Worm (Caenorhabditis elegans): Measurements from ENCODE around the gene nlp-79.

DNA sequence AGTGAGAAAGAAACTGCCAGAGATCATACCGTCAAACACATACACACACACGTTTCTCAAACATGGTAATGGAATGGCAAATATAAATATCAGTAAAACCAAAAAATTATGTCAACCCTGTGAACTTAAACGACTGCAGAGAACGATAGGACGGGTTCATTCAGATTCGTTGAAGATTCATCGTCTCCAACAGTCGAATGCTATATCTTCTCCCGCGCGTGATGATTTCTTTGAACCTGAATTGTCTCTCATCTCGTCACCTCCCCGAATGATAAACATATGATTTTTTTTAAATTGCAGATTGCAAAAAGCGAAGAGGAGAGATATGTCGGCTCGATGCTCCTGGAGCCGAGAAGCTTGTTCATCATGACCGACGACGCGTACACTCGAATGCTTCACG, 38.5 kb upstream of the nlp-79 start:
- no peak for TF ChIP-seq med-1 (GFP tag; optimal IDR thresholded peaks at IDR 0.05; ENCODE audit: insufficient read depth)
- no peak for TF ChIP-seq cog-1 (tag; optimal IDR thresholded peaks at IDR 0.05)
- no peak for TF ChIP-seq flt-1 (GFP tag; IDR thresholded peaks at IDR 0.05)
- TF ChIP-seq ztf-23 (GFP tag; IDR thresholded peaks at IDR 0.05) = no peak

Measured in whole organism, midembryonic.